Worm (Caenorhabditis elegans) whole organism, young adult: ENCODE data around the gene oac-29.

Source experiments
- C06A6.2 ChIP-seq: fragments of 200-800 bp; sonication (Bioruptor generic); conservative IDR thresholded peaks from 2 replicates; pipeline ENCODE4 v1.3.6; 2022; ENCODE audit warnings: missing genetic modification characterization, missing compliant biosample characterization
- F23B12.7 ChIP-seq: sonication (generic microtip); optimal IDR thresholded peaks from 2 replicates; lab custom pipeline; 2017; ENCODE audit warnings: missing genetic modification characterization, mild to moderate bottlenecking, missing compliant biosample characterization, antibody characterized with exemption, moderate library complexity; ENCODE audit not compliant: insufficient read depth
- F33H1.4 ChIP-seq: fragments of 200-800 bp; sonication (Bioruptor generic); IDR thresholded peaks from 2 replicates; pipeline ENCODE4 v1.3.6; 2022; ENCODE audit warnings: missing genetic modification reagents, missing genetic modification characterization, missing compliant biosample characterization
- F55B11.4 ChIP-seq: sonication (generic microtip); optimal IDR thresholded peaks from 2 replicates; lab custom pipeline; 2016; ENCODE audit warnings: missing compliant biosample characterization, missing genetic modification characterization, borderline replicate concordance; ENCODE audit not compliant: insufficient read depth
- K12H6.12 ChIP-seq: fragments of 200-800 bp; sonication (Bioruptor generic); optimal IDR thresholded peaks from 2 replicates; lab custom pipeline; 2018; ENCODE audit warnings: mild to moderate bottlenecking, missing genetic modification characterization, missing compliant biosample characterization
- T26A5.8 ChIP-seq: sonication (generic microtip); optimal IDR thresholded peaks from 2 replicates; lab custom pipeline; 2016; ENCODE audit warnings: missing genetic modification characterization, missing compliant biosample characterization
- Y53G8AR.9 ChIP-seq: fragments of 200-800 bp; sonication (Bioruptor generic); conservative IDR thresholded peaks from 2 replicates; pipeline ENCODE4 v1.3.6; 2022; ENCODE audit warnings: missing genetic modification reagents, missing genetic modification characterization, missing compliant biosample characterization
- Y56A3A.18 ChIP-seq: fragments of 200-800 bp; sonication (Bioruptor generic); IDR thresholded peaks from 2 replicates; pipeline ENCODE4 v1.3.6; 2022; ENCODE audit warnings: missing genetic modification reagents, missing genetic modification characterization, missing compliant biosample characterization
- Y67H2A.10 ChIP-seq: fragments of 200-800 bp; sonication (Bioruptor generic); conservative IDR thresholded peaks from 2 replicates; pipeline ENCODE4 v1.3.6; 2022; ENCODE audit warnings: missing genetic modification reagents, missing genetic modification characterization, missing compliant biosample characterization
- ZK185.1 ChIP-seq: sonication (generic microtip); optimal IDR thresholded peaks from 2 replicates; lab custom pipeline; 2016; ENCODE audit warnings: mild to moderate bottlenecking, missing genetic modification characterization, missing compliant biosample characterization; ENCODE audit not compliant: poor library complexity, severe bottlenecking
- ama-1 ChIP-seq, 3 experiments: fragments of 150-350 bp in 1 of 3; sonication (generic microtip) in 2 of 3; optimal IDR thresholded peaks; 2 replicates each; lab custom pipeline; 2014 to 2018; ENCODE audit warnings: missing biosample characterization in 2 of 3, missing genetic modification characterization in 2 of 3, missing genetic modification reagents in 2 of 3
- attf-5 ChIP-seq: fragments of 200-800 bp; sonication (Bioruptor generic); optimal IDR thresholded peaks from 2 replicates; lab custom pipeline; 2018; ENCODE audit warnings: mild to moderate bottlenecking, missing genetic modification characterization, missing compliant biosample characterization
- cebp-1 ChIP-seq, 2 experiments: fragments of 200-800 bp in 1 of 2; sonication (Bioruptor generic) in 1 of 2; sonication (generic microtip) in 1 of 2; IDR thresholded peaks in 1 of 2; optimal IDR thresholded peaks in 1 of 2; 2 replicates each; pipeline versions ENCODE4 v1.3.6 to Lab custom; 2017 to 2022; ENCODE audit warnings: missing compliant biosample characterization in 2 of 2, missing genetic modification characterization in 2 of 2, mild to moderate bottlenecking in 1 of 2, missing genetic modification reagents in 1 of 2, moderate library complexity in 1 of 2
- ceh-40 ChIP-seq: fragments of 200-800 bp; sonication (Bioruptor generic); IDR thresholded peaks from 2 replicates; pipeline ENCODE4 v1.3.6; 2022; ENCODE audit warnings: missing genetic modification characterization, missing compliant biosample characterization
- ceh-79 ChIP-seq: sonication (generic microtip); optimal IDR thresholded peaks from 2 replicates; lab custom pipeline; 2017; ENCODE audit warnings: mild to moderate bottlenecking, missing genetic modification characterization, missing compliant biosample characterization
- dox-1 ChIP-seq: fragments of 200-800 bp; sonication (Bioruptor generic); IDR thresholded peaks from 2 replicates; pipeline ENCODE4 v1.3.6; 2022; ENCODE audit warnings: missing genetic modification reagents, missing genetic modification characterization, missing compliant biosample characterization
- gei-17 ChIP-seq: fragments of 200-800 bp; sonication (Bioruptor generic); optimal IDR thresholded peaks from 2 replicates; lab custom pipeline; 2018; ENCODE audit warnings: mild to moderate bottlenecking, missing genetic modification characterization, missing compliant biosample characterization
- hmg-1.2 ChIP-seq: fragments of 200-800 bp; sonication (Bioruptor generic); IDR thresholded peaks from 2 replicates; pipeline ENCODE4 v1.3.6; 2022; ENCODE audit warnings: missing genetic modification reagents, missing genetic modification characterization, missing compliant biosample characterization
- lin-26 ChIP-seq: fragments of 200-800 bp; sonication (Bioruptor generic); IDR thresholded peaks from 2 replicates; pipeline ENCODE4 v1.3.6; 2022; ENCODE audit warnings: missing genetic modification reagents, missing genetic modification characterization, missing compliant biosample characterization
- lir-1 ChIP-seq: fragments of 200-800 bp; sonication (Bioruptor generic); conservative IDR thresholded peaks from 2 replicates; pipeline ENCODE4 v1.3.6; 2022; ENCODE audit warnings: missing genetic modification reagents, missing genetic modification characterization, missing compliant biosample characterization
- lsy-27 ChIP-seq: sonication (generic microtip); optimal IDR thresholded peaks from 2 replicates; lab custom pipeline; 2017; ENCODE audit warnings: missing genetic modification characterization, mild to moderate bottlenecking, missing compliant biosample characterization, antibody characterized with exemption, missing genotype, borderline replicate concordance; ENCODE audit not compliant: insufficient read depth
- madf-10 ChIP-seq: sonication (generic microtip); optimal IDR thresholded peaks from 2 replicates; lab custom pipeline; 2016; ENCODE audit warnings: mild to moderate bottlenecking, missing genetic modification characterization, missing compliant biosample characterization
- nfyb-1 ChIP-seq: fragments of 200-800 bp; sonication (Bioruptor generic); IDR thresholded peaks from 2 replicates; pipeline ENCODE4 v1.3.6; 2022; ENCODE audit warnings: missing genetic modification reagents, missing genetic modification characterization, missing compliant biosample characterization
- nhr-120 ChIP-seq: fragments of 200-800 bp; sonication (Bioruptor generic); IDR thresholded peaks from 2 replicates; pipeline ENCODE4 v1.3.6; 2022; ENCODE audit warnings: missing genetic modification characterization, missing compliant biosample characterization
- nhr-80 ChIP-seq: sonication (generic microtip); optimal IDR thresholded peaks from 2 replicates; lab custom pipeline; 2016; ENCODE audit warnings: missing genetic modification characterization, missing compliant biosample characterization
- pbrm-1 ChIP-seq: fragments of 200-800 bp; sonication (Bioruptor generic); IDR thresholded peaks from 2 replicates; pipeline ENCODE4 v1.3.6; 2022; ENCODE audit warnings: missing genetic modification reagents, missing genetic modification characterization, missing compliant biosample characterization
- pha-4 ChIP-seq: fragments of 150-350 bp; sonication (generic microtip); optimal IDR thresholded peaks from 2 replicates; lab custom pipeline; 2014; ENCODE audit warnings: missing biosample characterization, missing genetic modification reagents, missing genetic modification characterization
- rcor-1 ChIP-seq: fragments of 200-800 bp; sonication (Bioruptor generic); IDR thresholded peaks from 2 replicates; pipeline ENCODE4 v1.3.6; 2022; ENCODE audit warnings: missing genetic modification reagents, missing genetic modification characterization, missing compliant biosample characterization
- rpc-1 ChIP-seq, 2 experiments: fragments of 150-350 bp in 1 of 2; sonication (generic microtip) in 1 of 2; optimal IDR thresholded peaks; 2 replicates each; lab custom pipeline; 2014 to 2018; ENCODE audit warnings: missing biosample characterization in 1 of 2, missing genetic modification characterization in 1 of 2, missing genetic modification reagents in 1 of 2, missing genotype in 1 of 2
- snpc-4 ChIP-seq, 5 experiments: fragments of 150-350 bp in 1 of 5; sonication (generic microtip) in 4 of 5; optimal IDR thresholded peaks; 2 replicates each; lab custom pipeline; 2014 to 2018; ENCODE audit warnings: missing genetic modification characterization in 5 of 5, missing biosample characterization in 3 of 5, antibody characterized with exemption in 2 of 5, mild to moderate bottlenecking in 2 of 5, missing compliant biosample characterization in 2 of 5, missing genotype in 2 of 5, moderate library complexity in 2 of 5, missing genetic modification reagents in 1 of 5
- sptf-2 ChIP-seq: fragments of 200-800 bp; sonication (Bioruptor generic); optimal IDR thresholded peaks from 2 replicates; lab custom pipeline; 2018; ENCODE audit warnings: mild to moderate bottlenecking, missing genetic modification characterization, missing compliant biosample characterization
- tbp1 ChIP-seq: fragments of 200-800 bp; sonication (Bioruptor generic); optimal IDR thresholded peaks from 2 replicates; lab custom pipeline; 2018; ENCODE audit warnings: mild to moderate bottlenecking, missing genetic modification characterization, missing compliant biosample characterization
- tlf-1 ChIP-seq: fragments of 200-800 bp; sonication (Bioruptor generic); optimal IDR thresholded peaks from 2 replicates; lab custom pipeline; 2018; ENCODE audit warnings: mild to moderate bottlenecking, missing genetic modification characterization, missing compliant biosample characterization
- unc-130 ChIP-seq: sonication (generic microtip); optimal IDR thresholded peaks from 2 replicates; lab custom pipeline; 2016; ENCODE audit warnings: missing genetic modification reagents, missing genetic modification characterization, missing compliant biosample characterization
- zfh-2 ChIP-seq: fragments of 200-800 bp; sonication (Bioruptor generic); conservative IDR thresholded peaks from 2 replicates; pipeline ENCODE4 v1.3.6; 2022; ENCODE audit warnings: missing genetic modification reagents, missing genetic modification characterization, missing compliant biosample characterization
- ztf-18 ChIP-seq: sonication (generic microtip); optimal IDR thresholded peaks from 2 replicates; lab custom pipeline; 2016; ENCODE audit warnings: missing genotype, mild to moderate bottlenecking, missing genetic modification characterization, missing compliant biosample characterization
- ztf-25 ChIP-seq: fragments of 200-800 bp; sonication (Bioruptor generic); IDR thresholded peaks from 2 replicates; pipeline ENCODE4 v1.3.6; 2022; ENCODE audit warnings: missing genetic modification reagents, missing genetic modification characterization, missing compliant biosample characterization

oac-29 gene

DNA sequence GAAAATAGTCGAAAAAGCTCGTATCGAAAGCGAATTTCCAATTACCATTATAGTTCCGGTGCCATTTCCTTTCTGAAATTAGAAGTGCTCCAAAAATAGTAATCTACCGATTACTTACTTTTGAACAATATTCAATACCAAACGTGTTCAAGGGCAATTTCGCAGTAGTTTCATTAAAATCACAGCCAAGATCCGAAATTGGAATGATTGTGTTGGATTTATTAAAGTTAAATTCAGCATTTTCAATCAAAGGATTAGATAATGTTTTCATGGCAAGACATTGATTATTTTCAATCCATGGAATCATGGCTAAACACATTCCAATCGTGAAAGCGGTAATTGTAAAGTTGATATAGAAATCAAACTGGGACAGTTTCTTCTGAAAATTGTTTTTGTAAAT is 2.7 kb downstream of the oac-29 start:
- TF ChIP-seq snpc-4 (GFP tag; optimal IDR thresholded peaks at IDR 0.05; lab: Kevin White, UChicago) (no peak), snpc-4 (tag; optimal IDR thresholded peaks at IDR 0.05; lab: Kevin White, UChicago) (no peak), attf-5 (GFP tag; lab: Kevin White, UChicago) (no peak), dox-1 (GFP tag; lab: Robert Waterston, UW) (no peak), lin-26 (no peak), gei-17 (GFP tag; lab: Kevin White, UChicago) (no peak), unc-130 (GFP tag; lab: Kevin White, UChicago) (no peak), tbp1 (GFP tag; lab: Kevin White, UChicago) (no peak), lsy-27 (tag; lab: Kevin White, UChicago) (no peak), sptf-2 (GFP tag; lab: Kevin White, UChicago) (no peak)

ce11 chrV:8631277-8631765 is 4.2 kb downstream of the oac-29 start, which contains the start of gene atg-18:
Gene atg-18, minus strand, starts transcription at chrV:8631327.
- TF ChIP-seq ZK185.1 (tag; lab: Kevin White, UChicago) (peak; percentile 11), cebp-1 (GFP tag; IDR thresholded peaks at IDR 0.05; lab: Robert Waterston, UW) (0 out of 2 replicates have a peak, but pooled peaks have one; percentile 15), cebp-1 (tag; optimal IDR thresholded peaks at IDR 0.05; lab: Kevin White, UChicago) (no peak), lir-1 (GFP tag; lab: Robert Waterston, UW) (0 out of 2 replicates have a peak, but pooled peaks have one; percentile 16), zfh-2 (no peak), T26A5.8 (tag; lab: Kevin White, UChicago) (no peak), Y56A3A.18 (GFP tag; lab: Robert Waterston, UW) (peak; percentile 41; the same call in 1 of the 2 replicates), K12H6.12 (tag; lab: Kevin White, UChicago) (peak; percentile 56), rpc-1 (optimal IDR thresholded peaks at IDR 0.05; lab: Kevin White, UChicago) (peak; percentile 31), rpc-1 (tag; optimal IDR thresholded peaks at IDR 0.05; lab: Kevin White, UChicago) (no peak), pbrm-1 (GFP tag; lab: Robert Waterston, UW) (peak; percentile 68), ztf-18 (tag; lab: Kevin White, UChicago) (peak; percentile 41), attf-5 (GFP tag; lab: Kevin White, UChicago) (peak; percentile 49), hmg-1.2 (peak; percentile 31; the same call in 1 of the 2 replicates), nfyb-1 (peak; percentile 66; the same call in 1 of the 2 replicates), ztf-25 (GFP tag; lab: Robert Waterston, UW) (0 out of 2 replicates have a peak, but pooled peaks have one; percentile 9), tbp1 (GFP tag; lab: Kevin White, UChicago) (no peak), nhr-80 (tag; lab: Kevin White, UChicago) (peak; percentile 82), C06A6.2 (GFP tag; lab: Robert Waterston, UW) (no peak), Y67H2A.10 (0 out of 2 replicates have a peak, but pooled peaks have one; percentile 52), pha-4 (tag; lab: Kevin White, UChicago) (peak; percentile 26), snpc-4 (GFP tag; optimal IDR thresholded peaks at IDR 0.05; lab: Kevin White, UChicago) (no peak), snpc-4 (tag; optimal IDR thresholded peaks at IDR 0.05; lab: Kevin White, UChicago) (peak in 1 of 4 experiments; percentile 26), F23B12.7 (tag; lab: Kevin White, UChicago) (peak; percentile 63), madf-10 (peak; percentile 78), ceh-40 (GFP tag; lab: Robert Waterston, UW) (no peak)

DNA sequence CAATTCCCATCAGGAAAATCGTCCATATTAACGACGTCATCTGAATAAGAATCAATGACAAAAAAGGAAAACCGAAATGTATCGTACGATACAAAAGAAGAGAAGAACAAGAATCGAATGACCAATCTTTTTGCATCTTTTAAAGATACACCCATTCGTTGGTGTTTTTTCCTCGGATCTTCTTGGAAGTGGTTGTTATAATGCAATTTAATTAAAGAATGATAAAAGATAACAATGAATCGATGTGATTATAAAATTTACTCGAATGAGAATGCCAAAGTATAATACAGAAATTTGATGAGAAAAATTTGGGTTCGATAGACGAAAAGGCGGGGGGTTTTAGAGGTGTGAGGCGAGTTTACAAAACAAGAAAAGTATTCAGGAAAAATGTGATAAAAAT is 6.4 kb downstream of the oac-29 start, which contains the start of gene F41E6.12:
Gene F41E6.12, minus strand, starts transcription at position 101 of the 400 bp plus-strand sequence.
- TF ChIP-seq rcor-1 (0 out of 2 replicates have a peak, but pooled peaks have one; percentile 15), ama-1 (optimal IDR thresholded peaks at IDR 0.05; lab: Kevin White, UChicago) (peak; percentile 69), ama-1 (GFP tag; optimal IDR thresholded peaks at IDR 0.05; lab: Kevin White, UChicago) (no peak), Y53G8AR.9 (GFP tag; lab: Robert Waterston, UW) (peak; percentile 41; the same call in 1 of the 2 replicates), tlf-1 (peak; percentile 47), ceh-79 (no peak), F33H1.4 (GFP tag; lab: Robert Waterston, UW) (0 out of 2 replicates have a peak, but pooled peaks have one; percentile 3), F55B11.4 (no peak), nhr-120 (no peak)
